Fruit fly (Drosophila melanogaster): ENCODE data around the gene Las.

- TF ChIP-seq CG14655 (GFP tag; optimal IDR thresholded peaks at IDR 0.05): peak; percentile 77
- peak; percentile 72 for TF ChIP-seq Snoo (tag; optimal IDR thresholded peaks at IDR 0.05)
- TF ChIP-seq rn (GFP tag; IDR thresholded peaks at IDR 0.05): peak; percentile 61
- TF ChIP-seq CG17806 (tag; optimal IDR thresholded peaks at IDR 0.05): peak; percentile 72
- peak; percentile 52 for TF ChIP-seq Pif1A (GFP tag; optimal IDR thresholded peaks at IDR 0.05)
- TF ChIP-seq CG8159 (tag; optimal IDR thresholded peaks at IDR 0.05): peak; percentile 81
- TF ChIP-seq Ets98B (GFP tag; IDR thresholded peaks at IDR 0.05): peak; percentile 67
- peak; percentile 18 for TF ChIP-seq D1 (tag; optimal IDR thresholded peaks at IDR 0.05)
- peak; percentile 51 for TF ChIP-seq Pif1B (GFP tag; optimal IDR thresholded peaks at IDR 0.05)
Measured at dm6 chr3L:20473021-20473799, 41.0 kb upstream of the Las start, which contains the start of the genes CG32428 and CG5969.
